Worm (Caenorhabditis elegans): ENCODE data around the gene F08G12.1.

Gene F08G12.1

DNA sequence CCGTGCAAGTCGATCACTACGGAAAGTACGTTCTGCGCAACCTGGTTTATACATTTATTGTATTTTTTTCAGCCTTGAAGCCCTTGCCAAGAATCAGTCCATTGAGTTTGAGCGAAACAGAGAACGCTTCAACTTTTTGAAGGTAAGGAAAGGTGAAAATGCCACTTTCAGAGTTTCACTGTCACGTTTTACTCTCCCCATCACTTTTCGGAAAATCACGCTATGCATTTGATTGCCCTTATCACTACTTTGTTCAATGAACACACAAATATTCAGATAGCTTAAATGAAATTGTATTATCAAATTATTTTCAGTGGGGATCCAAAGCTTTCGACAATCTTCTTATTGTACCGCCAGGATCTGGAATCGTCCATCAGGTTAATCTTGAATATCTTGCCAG lies 34.8 kb upstream of the F08G12.1 start:
- TF ChIP-seq daf-19 (GFP tag; conservative IDR thresholded peaks at IDR 0.05) (no peak), dmd-6 (GFP tag; IDR thresholded peaks at IDR 0.05) (0 out of 2 replicates have a peak, but pooled peaks have one; percentile 10), hlh-11 (tag; optimal IDR thresholded peaks at IDR 0.05) (peak; percentile 10), pqm-1 (tag; optimal IDR thresholded peaks at IDR 0.05) (peak; percentile 40), ceh-28 (tag; optimal IDR thresholded peaks at IDR 0.05) (no peak), dve-1 (tag; optimal IDR thresholded peaks at IDR 0.05; ENCODE audit: insufficient read depth) (peak; percentile 56), nhr-77 (tag; optimal IDR thresholded peaks at IDR 0.05) (peak; percentile 63), T26A8.4 (GFP tag; IDR thresholded peaks at IDR 0.05) (no peak), dmd-8 (GFP tag; IDR thresholded peaks at IDR 0.05) (no peak), zip-2 (tag; optimal IDR thresholded peaks at IDR 0.05) (no peak), ceh-62 (tag; optimal IDR thresholded peaks at IDR 0.05) (no peak), ceh-20 (GFP tag; IDR thresholded peaks at IDR 0.05) (no peak), pha-4 (GFP tag; IDR thresholded peaks at IDR 0.05) (0 out of 2 replicates have a peak, but pooled peaks have one; percentile 18), pha-4 (tag; optimal IDR thresholded peaks at IDR 0.05) (no peak), gei-8 (GFP tag; optimal IDR thresholded peaks at IDR 0.05) (no peak), egl-27 (tag; optimal IDR thresholded peaks at IDR 0.05) (no peak), nhr-41 (GFP tag; IDR thresholded peaks at IDR 0.05) (no peak), aly-2 (tag; optimal IDR thresholded peaks at IDR 0.05) (no peak), madf-9 (GFP tag; conservative IDR thresholded peaks at IDR 0.05) (no peak), dmd-9 (GFP tag; IDR thresholded peaks at IDR 0.05) (no peak), mdl-1 (tag; optimal IDR thresholded peaks at IDR 0.05) (peak in 1 of 2 experiments; percentile 19), nhr-48 (tag; optimal IDR thresholded peaks at IDR 0.05) (no peak), nhr-25 (tag; optimal IDR thresholded peaks at IDR 0.05; ENCODE audit: borderline replicate concordance, insufficient read depth) (no peak), daf-16 (GFP tag; optimal IDR thresholded peaks at IDR 0.05) (no peak), daf-16 (tag; optimal IDR thresholded peaks at IDR 0.05) (peak; percentile 44), zip-11 (GFP tag; IDR thresholded peaks at IDR 0.05) (no peak), mdt-29 (GFP tag; IDR thresholded peaks at IDR 0.05) (no peak), unc-62 (GFP tag; optimal IDR thresholded peaks at IDR 0.05 in 1 of 2) (no peak), unc-62 (tag; optimal IDR thresholded peaks at IDR 0.05) (no peak), lin-29 (GFP tag; IDR thresholded peaks at IDR 0.05) (no peak), nhr-28 (tag; optimal IDR thresholded peaks at IDR 0.05) (peak; percentile 78), hlh-30 (tag; optimal IDR thresholded peaks at IDR 0.05; ENCODE audit: insufficient read depth) (peak; percentile 37), spr-3 (GFP tag; optimal IDR thresholded peaks at IDR 0.05) (no peak)

DNA sequence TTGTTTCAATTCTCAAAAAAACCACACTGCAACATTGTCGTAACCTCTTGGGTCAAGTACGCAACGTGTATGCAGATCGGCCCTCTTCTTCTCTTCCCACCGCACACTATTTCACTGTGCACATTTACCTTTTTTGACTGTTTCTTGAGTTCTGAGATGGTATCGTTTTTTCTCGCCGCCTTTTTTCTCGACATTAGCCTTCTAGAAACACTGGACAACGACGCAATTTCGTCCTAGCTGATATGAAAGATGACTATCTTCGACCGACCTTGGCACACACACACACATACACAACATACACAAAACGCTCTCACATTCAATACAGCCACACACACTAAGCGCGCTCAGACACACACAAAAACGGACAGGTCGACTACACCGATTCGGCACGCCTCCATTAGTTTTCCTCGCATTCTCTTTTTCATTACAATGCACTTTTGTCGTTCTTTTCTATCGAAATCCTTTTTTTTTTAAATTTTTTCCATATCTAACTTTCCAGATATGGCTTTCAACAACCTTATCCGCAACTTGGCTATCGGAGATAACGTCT lies 33.8 kb upstream of the F08G12.1 start, which contains the start of gene aco-1:
TSS of gene aco-1 (plus strand) at position 500 of the 550 bp plus-strand sequence.
- TF ChIP-seq dmd-6 (GFP tag; IDR thresholded peaks at IDR 0.05), result peak; percentile 53
- TF ChIP-seq mep-1 (tag; optimal IDR thresholded peaks at IDR 0.05), result peak; percentile 27
- peak; percentile 83 for TF ChIP-seq aha-1 (tag)
- no peak for TF ChIP-seq madf-5 (GFP tag; IDR thresholded peaks at IDR 0.05)
- TF ChIP-seq tag-97 (GFP tag; IDR thresholded peaks at IDR 0.05), result no peak
- TF ChIP-seq gei-8 (GFP tag; optimal IDR thresholded peaks at IDR 0.05), result no peak
- TF ChIP-seq nhr-111 (GFP tag; optimal IDR thresholded peaks at IDR 0.05), result no peak
- TF ChIP-seq mes-2 (tag; optimal IDR thresholded peaks at IDR 0.05; ENCODE audit: poor library complexity, severe bottlenecking), result no peak
- no peak for TF ChIP-seq nhr-25 (tag; optimal IDR thresholded peaks at IDR 0.05; ENCODE audit: borderline replicate concordance, insufficient read depth)
- TF ChIP-seq F49E8.2 (tag; optimal IDR thresholded peaks at IDR 0.05; ENCODE audit: borderline replicate concordance), result no peak
- TF ChIP-seq tra-1 (GFP tag; IDR thresholded peaks at IDR 0.05), result 0 out of 2 replicates have a peak, but pooled peaks have one; percentile 39
- peak; percentile 4 for TF ChIP-seq rbr-2 (tag; optimal IDR thresholded peaks at IDR 0.05)
- no peak for TF ChIP-seq aly-2 (tag; optimal IDR thresholded peaks at IDR 0.05)
- no peak for TF ChIP-seq lir-3 (tag; optimal IDR thresholded peaks at IDR 0.05)
- no peak for TF ChIP-seq arid-1 (GFP tag; conservative IDR thresholded peaks at IDR 0.05)
- no peak; the same call in 1 of the 2 replicates for TF ChIP-seq hmg-1.1 (GFP tag; IDR thresholded peaks at IDR 0.05)
- no peak for TF ChIP-seq nhr-11 (tag; optimal IDR thresholded peaks at IDR 0.05)
- TF ChIP-seq lim-7 (GFP tag; IDR thresholded peaks at IDR 0.05), result no peak
- no peak for TF ChIP-seq vab-7 (GFP tag; IDR thresholded peaks at IDR 0.05)
- TF ChIP-seq mxl-3 (GFP tag; optimal IDR thresholded peaks at IDR 0.05), result peak; percentile 14
- no peak for TF ChIP-seq spr-3 (GFP tag; optimal IDR thresholded peaks at IDR 0.05)
- TF ChIP-seq attf-4 (tag; optimal IDR thresholded peaks at IDR 0.05), result no peak
- no peak for TF ChIP-seq T20F7.1 (GFP tag; optimal IDR thresholded peaks at IDR 0.05)
- TF ChIP-seq daf-16 (GFP tag; optimal IDR thresholded peaks at IDR 0.05), result no peak
- peak; percentile 72 for TF ChIP-seq daf-16 (tag; optimal IDR thresholded peaks at IDR 0.05)

All from whole organism, L4 larva.